Worm (Caenorhabditis elegans) whole organism, L1 larva: ENCODE measurements around the gene pmt-2.

Source experiments
- alr-1 ChIP-seq: fragments of 200-800 bp; sonication (Bioruptor generic); optimal IDR thresholded peaks from 2 replicates; lab custom pipeline; 2018; ENCODE audit warnings: borderline replicate concordance, mild to moderate bottlenecking, missing genetic modification characterization, missing compliant biosample characterization
- egl-27 ChIP-seq, 2 experiments: fragments of 150-350 bp in 1 of 2; sonication (generic microtip); optimal IDR thresholded peaks; 3 replicates each; lab custom pipeline; 2017 to 2018; ENCODE audit warnings: missing biosample characterization in 2 of 2, missing genetic modification characterization in 2 of 2, missing genetic modification reagents in 2 of 2
- fkh-4 ChIP-seq: sonication (generic microtip); optimal IDR thresholded peaks from 2 replicates; lab custom pipeline; 2016; ENCODE audit warnings: missing compliant biosample characterization, missing genetic modification characterization, borderline replicate concordance
- fos-1 ChIP-seq: fragments of 150-350 bp; optimal IDR thresholded peaks from 2 replicates; lab custom pipeline; 2014; ENCODE audit warnings: missing biosample characterization, missing genetic modification characterization
- lin-39 ChIP-seq: fragments of 150-350 bp; optimal IDR thresholded peaks from 2 replicates; lab custom pipeline; 2014; ENCODE audit warnings: missing biosample characterization, missing genetic modification reagents, missing genetic modification characterization
- nhr-237 ChIP-seq: fragments of 150-350 bp; optimal IDR thresholded peaks from 2 replicates; lab custom pipeline; 2014; ENCODE audit warnings: missing biosample characterization, missing genetic modification characterization
- nhr-28 ChIP-seq: fragments of 150-350 bp; optimal IDR thresholded peaks from 2 replicates; lab custom pipeline; 2014; ENCODE audit warnings: missing biosample characterization, missing genetic modification characterization
- nhr-71 ChIP-seq: sonication (generic microtip); optimal IDR thresholded peaks from 2 replicates; lab custom pipeline; 2016; ENCODE audit warnings: mild to moderate bottlenecking, missing genetic modification characterization, moderate library complexity, missing compliant biosample characterization
- nhr-90 ChIP-seq: sonication (generic microtip); optimal IDR thresholded peaks from 2 replicates; lab custom pipeline; 2016; ENCODE audit warnings: mild to moderate bottlenecking, missing genetic modification characterization, missing compliant biosample characterization; ENCODE audit not compliant: poor library complexity
- skn-1 ChIP-seq: fragments of 150-350 bp; optimal IDR thresholded peaks from 2 replicates; lab custom pipeline; 2014; ENCODE audit warnings: missing biosample characterization, missing genetic modification characterization
- sptf-1 ChIP-seq: fragments of 150-350 bp; optimal IDR thresholded peaks from 2 replicates; lab custom pipeline; 2014; ENCODE audit warnings: missing biosample characterization, missing genetic modification characterization
- zip-4 ChIP-seq: fragments of 200-800 bp; sonication (Bioruptor generic); optimal IDR thresholded peaks from 2 replicates; lab custom pipeline; 2018; ENCODE audit warnings: mild to moderate bottlenecking, missing genetic modification characterization, moderate library complexity, missing compliant biosample characterization

DNA sequence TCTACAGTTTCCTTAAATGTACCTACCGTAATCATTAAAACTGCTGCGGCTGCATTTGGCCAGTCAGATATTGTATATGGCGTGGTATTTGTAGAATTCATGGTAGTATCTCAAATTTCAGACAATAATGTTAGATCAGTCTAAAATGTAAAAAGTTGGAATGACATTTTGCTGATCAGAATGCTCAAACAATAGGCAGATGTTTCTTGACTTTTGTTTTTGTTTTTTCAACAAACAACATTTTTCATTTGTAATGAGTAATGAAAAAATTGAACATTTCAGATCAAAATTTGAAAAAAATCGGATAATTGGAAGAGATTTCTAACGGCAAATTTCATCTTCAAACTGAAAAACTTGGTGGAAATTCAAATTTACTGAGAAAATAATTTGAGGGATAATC is 40.3 kb downstream of the pmt-2 start, which contains the start of gene srx-77:
- TF ChIP-seq zip-4 (GFP tag; lab: Kevin White, UChicago) (no peak), alr-1 (tag; lab: Kevin White, UChicago) (no peak), fkh-4 (tag; lab: Kevin White, UChicago) (no peak), nhr-237 (tag; lab: Kevin White, UChicago) (no peak), nhr-71 (no peak), lin-39 (no peak), skn-1 (no peak), sptf-1 (tag; lab: Kevin White, UChicago) (no peak), fos-1 (no peak), nhr-28 (tag; lab: Kevin White, UChicago) (no peak), nhr-90 (no peak), egl-27 (tag; optimal IDR thresholded peaks at IDR 0.05; lab: Kevin White, UChicago) (no peak)
